Worm (Caenorhabditis elegans): ENCODE data around the gene klp-3.
A peak's percentile ranks its signal among the peaks of the same experiment; 100 is the strongest.

Gene klp-3

ce11 chrII:7887295-7887694, 45.1 kb downstream of the klp-3 start (continued):
- TF ChIP-seq isw-1 (GFP tag; IDR thresholded peaks at IDR 0.05) (no peak), efl-1 (optimal IDR thresholded peaks at IDR 0.05) (peak; percentile 14 to 37), efl-1 (GFP tag; optimal IDR thresholded peaks at IDR 0.05 in 1 of 2) (no peak), nhr-76 (tag; optimal IDR thresholded peaks at IDR 0.05) (no peak), xbp-1 (tag; optimal IDR thresholded peaks at IDR 0.05) (peak; percentile 31), C04F5.9 (tag; optimal IDR thresholded peaks at IDR 0.05) (no peak), ceh-8 (GFP tag; optimal IDR thresholded peaks at IDR 0.05) (no peak), egl-27 (tag; optimal IDR thresholded peaks at IDR 0.05) (peak; percentile 7 to 11), lin-15B (tag; optimal IDR thresholded peaks at IDR 0.05) (no peak), ets-5 (GFP tag; IDR thresholded peaks at IDR 0.05) (no peak), elt-3 (tag; optimal IDR thresholded peaks at IDR 0.05) (no peak), nhr-20 (tag; optimal IDR thresholded peaks at IDR 0.05) (peak; percentile 54), nhr-11 (tag; optimal IDR thresholded peaks at IDR 0.05) (peak; percentile 42), lin-13 (GFP tag; optimal IDR thresholded peaks at IDR 0.05) (no peak), snu-23 (GFP tag; optimal IDR thresholded peaks at IDR 0.05) (peak; percentile 56), ceh-82 (tag; optimal IDR thresholded peaks at IDR 0.05) (peak in 2 of 3 experiments; percentile 9 to 63), nhr-237 (tag; optimal IDR thresholded peaks at IDR 0.05) (peak; percentile 25), snpc-4 (tag; optimal IDR thresholded peaks at IDR 0.05) (peak; percentile 28), aly-2 (tag; optimal IDR thresholded peaks at IDR 0.05) (no peak), sup-37 (GFP tag; optimal IDR thresholded peaks at IDR 0.05) (no peak), jun-1 (tag; optimal IDR thresholded peaks at IDR 0.05) (peak; percentile 67), lin-14 (GFP tag; optimal IDR thresholded peaks at IDR 0.05) (peak; percentile 86), Y116A8C.19 (tag; optimal IDR thresholded peaks at IDR 0.05; ENCODE audit: borderline replicate concordance) (no peak), hpl-2 (GFP tag; optimal IDR thresholded peaks at IDR 0.05) (no peak), mef-2 (tag; optimal IDR thresholded peaks at IDR 0.05) (no peak), lir-3 (tag; optimal IDR thresholded peaks at IDR 0.05; ENCODE audit: poor library complexity) (no peak), nhr-19 (GFP tag; conservative IDR thresholded peaks at IDR 0.05) (no peak), vab-15 (tag; optimal IDR thresholded peaks at IDR 0.05) (no peak), ces-1 (GFP tag; optimal IDR thresholded peaks at IDR 0.05) (no peak), pqm-1 (tag; optimal IDR thresholded peaks at IDR 0.05) (no peak), ceh-88 (GFP tag; IDR thresholded peaks at IDR 0.05) (no peak), ztf-4 (tag; optimal IDR thresholded peaks at IDR 0.05) (peak; percentile 46), unc-130 (tag; optimal IDR thresholded peaks at IDR 0.05) (no peak), elt-2 (tag; optimal IDR thresholded peaks at IDR 0.05) (no peak), lin-39 (tag; optimal IDR thresholded peaks at IDR 0.05) (no peak)

ce11 chrII:7888759-7889158, 46.6 kb downstream of the klp-3 start:
- TF ChIP-seq ceh-8 (GFP tag; optimal IDR thresholded peaks at IDR 0.05) (no peak), nhr-47 (tag; optimal IDR thresholded peaks at IDR 0.05) (peak; percentile 52), unc-130 (tag; optimal IDR thresholded peaks at IDR 0.05) (no peak), dpl-1 (GFP tag; optimal IDR thresholded peaks at IDR 0.05) (no peak), lin-13 (GFP tag; optimal IDR thresholded peaks at IDR 0.05) (peak; percentile 23), nhr-77 (tag; optimal IDR thresholded peaks at IDR 0.05) (no peak), nhr-71 (tag; optimal IDR thresholded peaks at IDR 0.05) (peak; percentile 67), mef-2 (tag; optimal IDR thresholded peaks at IDR 0.05) (no peak), tlp-1 (tag; optimal IDR thresholded peaks at IDR 0.05) (no peak), ceh-88 (GFP tag; IDR thresholded peaks at IDR 0.05) (no peak), nhr-28 (tag; optimal IDR thresholded peaks at IDR 0.05) (no peak), lin-39 (tag; optimal IDR thresholded peaks at IDR 0.05) (no peak), snpc-4 (tag; optimal IDR thresholded peaks at IDR 0.05) (no peak), ceh-82 (tag; optimal IDR thresholded peaks at IDR 0.05) (no peak), alr-1 (tag; optimal IDR thresholded peaks at IDR 0.05; ENCODE audit: borderline replicate concordance) (no peak), nhr-237 (tag; optimal IDR thresholded peaks at IDR 0.05) (no peak), fos-1 (tag; optimal IDR thresholded peaks at IDR 0.05) (no peak), unc-30 (tag; optimal IDR thresholded peaks at IDR 0.05) (no peak), ztf-11 (tag; optimal IDR thresholded peaks at IDR 0.05) (no peak), lir-3 (tag; optimal IDR thresholded peaks at IDR 0.05; ENCODE audit: poor library complexity) (no peak), ces-1 (GFP tag; optimal IDR thresholded peaks at IDR 0.05) (no peak), aha-1 (tag; optimal IDR thresholded peaks at IDR 0.05) (no peak), ceh-90 (tag; optimal IDR thresholded peaks at IDR 0.05) (no peak), xbp-1 (tag; optimal IDR thresholded peaks at IDR 0.05) (peak; percentile 8), Y116A8C.19 (tag; optimal IDR thresholded peaks at IDR 0.05; ENCODE audit: borderline replicate concordance) (no peak), nhr-85 (tag) (no peak), mab-9 (GFP tag; IDR thresholded peaks at IDR 0.05) (no peak), fkh-4 (tag; optimal IDR thresholded peaks at IDR 0.05; ENCODE audit: borderline replicate concordance) (no peak), C16A3.4 (tag; optimal IDR thresholded peaks at IDR 0.05) (no peak), nhr-19 (GFP tag; conservative IDR thresholded peaks at IDR 0.05) (0 out of 2 replicates have a peak, but pooled peaks have one; percentile 3), irx-1 (tag; optimal IDR thresholded peaks at IDR 0.05) (peak; percentile 24)
